Fruit fly (Drosophila melanogaster) S2 (cell line): ENCODE measurements around the gene CG15293.

Experiments
- CG8478 ChIP-seq: fragments of >200 bp; optimal IDR thresholded peaks from 2 replicates; lab custom pipeline; 2018
- CTCF ChIP-seq, 2 experiments: fragments of >200 bp; optimal IDR thresholded peaks; 2 replicates each; lab custom pipeline; 2018

DNA sequence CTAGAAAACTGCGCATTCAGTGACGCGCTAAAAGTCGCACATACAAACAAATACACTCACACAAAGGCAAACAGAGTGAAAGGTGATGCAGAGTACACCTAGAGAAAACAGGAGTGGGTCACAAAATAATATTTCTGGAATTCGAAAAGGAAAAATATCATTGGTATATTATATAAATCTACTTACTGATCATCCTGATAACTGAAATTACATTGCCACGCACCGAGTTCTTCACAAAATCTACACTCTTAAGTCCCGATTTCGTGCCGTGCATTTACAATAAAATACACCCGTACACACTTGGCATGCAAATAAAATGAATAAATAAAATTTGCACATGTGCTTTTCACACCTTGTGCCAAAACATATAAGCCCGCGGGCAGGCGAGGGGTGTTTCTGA lies 39.1 kb downstream of the CG15293 start:
- TF ChIP-seq CTCF (optimal IDR thresholded peaks at IDR 0.05; lab: Kevin White, UChicago) (no peak), CG8478 (lab: Kevin White, UChicago) (no peak)
